Worm (Caenorhabditis elegans): Measurements from ENCODE around the gene fbxa-105.

DNA sequence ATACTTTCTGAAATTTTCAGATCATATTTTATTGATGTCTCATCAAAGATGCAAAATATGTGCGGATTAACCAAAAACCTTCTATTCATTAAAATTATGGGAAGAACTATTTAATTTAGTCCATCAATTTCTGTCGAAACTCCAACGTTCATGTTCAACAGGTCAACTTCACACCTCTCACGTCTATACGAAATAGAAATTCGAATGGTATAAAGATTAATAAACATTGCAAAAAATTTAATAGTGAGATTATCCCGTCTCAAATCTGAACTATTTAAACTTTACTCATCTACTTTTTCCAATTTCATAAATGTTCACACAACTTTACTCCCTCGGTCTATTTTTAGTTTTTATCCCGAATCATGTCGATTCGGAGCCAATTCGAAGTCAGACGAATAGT is 17.8 kb upstream of the fbxa-105 start, which contains the start of gene R13D7.2:
- no peak for TF ChIP-seq pbrm-1 (GFP tag; IDR thresholded peaks at IDR 0.05)
- TF ChIP-seq ztf-6 (GFP tag; IDR thresholded peaks at IDR 0.05): no peak
- no peak for TF ChIP-seq unc-62 (GFP tag; optimal IDR thresholded peaks at IDR 0.05)
- TF ChIP-seq F57A8.1 (GFP tag; optimal IDR thresholded peaks at IDR 0.05): no peak
- no peak for TF ChIP-seq attf-5 (GFP tag; optimal IDR thresholded peaks at IDR 0.05)
- TF ChIP-seq B0035.1 (tag; optimal IDR thresholded peaks at IDR 0.05): no peak
- TF ChIP-seq lsl-1 (GFP tag; optimal IDR thresholded peaks at IDR 0.05): no peak
- no peak for TF ChIP-seq unc-130 (GFP tag; optimal IDR thresholded peaks at IDR 0.05)

All from whole organism, young adult.